Fruit fly (Drosophila melanogaster) whole organism, embryonic: ENCODE data around the gene GCC88.

Experiments
- B-H1 ChIP-seq: fragments of 200-800 bp; sonication (Bioruptor generic); IDR thresholded peaks from 3 replicates; pipeline ENCODE4 v1.3.6; 2022; ENCODE audit warnings: missing biosample characterization, missing genetic modification characterization
- CG9437 ChIP-seq: fragments of 200-800 bp; sonication (Bioruptor generic); optimal IDR thresholded peaks from 2 replicates; lab custom pipeline; 2018; ENCODE audit warnings: missing biosample characterization, mild to moderate bottlenecking, missing genetic modification characterization

DNA sequence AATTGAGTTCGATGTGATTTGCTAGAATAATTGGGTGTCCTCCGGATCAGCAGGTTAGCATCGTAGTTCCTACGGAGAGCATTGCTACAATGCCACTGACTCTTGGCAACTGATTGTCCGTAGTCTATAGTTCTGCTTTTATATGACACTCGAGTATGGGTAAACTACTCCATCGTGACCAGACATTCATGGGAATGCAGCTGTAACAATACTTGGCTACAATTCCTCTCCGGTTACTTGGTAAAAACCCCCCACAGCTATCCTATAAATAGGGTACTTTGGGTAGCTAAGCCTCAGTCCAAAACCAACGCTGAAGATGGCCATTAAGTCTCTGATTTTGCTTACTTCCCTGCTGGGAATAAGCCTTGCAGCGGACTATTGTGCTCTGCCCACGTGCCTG is 5.2 kb downstream of the GCC88 start, which contains the start of gene scpr-C:
- TF ChIP-seq B-H1 (GFP tag; lab: Robert Waterston, UW) (no peak), CG9437 (GFP tag; lab: Kevin White, UChicago) (no peak)
